Worm (Caenorhabditis elegans): ENCODE data around the gene Y37A1A.3.

Y37A1A.3 gene

ce11 chrIV:13877707-13878106 is 25.0 kb downstream of the Y37A1A.3 start (continued):
- TF ChIP-seq ama-1 (optimal IDR thresholded peaks at IDR 0.05) (no peak), ctbp-1 (GFP tag; IDR thresholded peaks at IDR 0.05) (0 out of 2 replicates have a peak, but pooled peaks have one; percentile 20), mdl-1 (tag; optimal IDR thresholded peaks at IDR 0.05) (peak in 1 of 2 experiments; percentile 72), F10B5.3 (tag; optimal IDR thresholded peaks at IDR 0.05) (no peak), zag-1 (tag; optimal IDR thresholded peaks at IDR 0.05) (no peak), sdz-12 (GFP tag; optimal IDR thresholded peaks at IDR 0.05) (no peak)

- TF ChIP-seq nhr-42 (GFP tag; IDR thresholded peaks at IDR 0.05), result no peak
- no peak for TF ChIP-seq spr-3 (GFP tag; optimal IDR thresholded peaks at IDR 0.05)
- TF ChIP-seq lin-13 (GFP tag; optimal IDR thresholded peaks at IDR 0.05), result no peak
- TF ChIP-seq set-16 (GFP tag; IDR thresholded peaks at IDR 0.05), result no peak
- TF ChIP-seq madf-9 (GFP tag; conservative IDR thresholded peaks at IDR 0.05), result no peak
- TF ChIP-seq zfp-2 (tag; optimal IDR thresholded peaks at IDR 0.05), result no peak
- no peak for TF ChIP-seq daf-19 (GFP tag; conservative IDR thresholded peaks at IDR 0.05)
- no peak for TF ChIP-seq lin-29 (GFP tag; IDR thresholded peaks at IDR 0.05)
- no peak for TF ChIP-seq ZK546.5 (tag; optimal IDR thresholded peaks at IDR 0.05)
- TF ChIP-seq attf-4 (tag; optimal IDR thresholded peaks at IDR 0.05), result no peak
Measured at ce11 chrIV:13876565-13877153, 26.0 kb downstream of the Y37A1A.3 start, which contains the start of gene prdh-1. Gene prdh-1 (minus strand): TSS chrIV:13876615.

- peak; percentile 96 for TF ChIP-seq snpc-1.2 (GFP tag; IDR thresholded peaks at IDR 0.05)
- 0 out of 2 replicates have a peak, but pooled peaks have one; percentile 15 for TF ChIP-seq mdt-29 (GFP tag; IDR thresholded peaks at IDR 0.05)
- TF ChIP-seq skn-1 (tag; optimal IDR thresholded peaks at IDR 0.05), result no peak
Measured at ce11 chrIV:13870085-13870484, 32.6 kb downstream of the Y37A1A.3 start.

- TF ChIP-seq mdt-29 (GFP tag; IDR thresholded peaks at IDR 0.05) (no peak), php-3 (GFP tag; IDR thresholded peaks at IDR 0.05) (no peak), ZK337.2 (GFP tag; IDR thresholded peaks at IDR 0.05) (no peak), mes-2 (tag; optimal IDR thresholded peaks at IDR 0.05; ENCODE audit: poor library complexity, severe bottlenecking) (no peak), set-16 (GFP tag; IDR thresholded peaks at IDR 0.05) (no peak), duxl-1 (tag; optimal IDR thresholded peaks at IDR 0.05; ENCODE audit: poor library complexity) (no peak), F10B5.3 (tag; optimal IDR thresholded peaks at IDR 0.05) (no peak), nhr-41 (GFP tag; IDR thresholded peaks at IDR 0.05) (no peak), Y5F2A.4 (GFP tag; optimal IDR thresholded peaks at IDR 0.05) (no peak), mxl-2 (GFP tag; conservative IDR thresholded peaks at IDR 0.05) (no peak), T20F7.1 (GFP tag; optimal IDR thresholded peaks at IDR 0.05) (no peak), sdz-12 (GFP tag; optimal IDR thresholded peaks at IDR 0.05) (no peak), snpc-4 (tag; optimal IDR thresholded peaks at IDR 0.05) (no peak), ceh-62 (tag; optimal IDR thresholded peaks at IDR 0.05) (no peak), ztf-11 (tag; optimal IDR thresholded peaks at IDR 0.05) (no peak), nhr-11 (tag; optimal IDR thresholded peaks at IDR 0.05) (no peak)
Measured at ce11 chrIV:13866754-13867153, 35.9 kb downstream of the Y37A1A.3 start, which contains the start of gene B0513.90. Gene B0513.90 (plus strand): TSS chrIV:13867054.

- TF ChIP-seq ceh-62 (tag; optimal IDR thresholded peaks at IDR 0.05), result no peak
- no peak for TF ChIP-seq dve-1 (tag; optimal IDR thresholded peaks at IDR 0.05; ENCODE audit: insufficient read depth)
- no peak for TF ChIP-seq fkh-10 (GFP tag; optimal IDR thresholded peaks at IDR 0.05)
- no peak for TF ChIP-seq pha-4 (GFP tag; IDR thresholded peaks at IDR 0.05)
- TF ChIP-seq pha-4 (tag; optimal IDR thresholded peaks at IDR 0.05), result peak; percentile 91
- no peak for TF ChIP-seq nhr-11 (tag; optimal IDR thresholded peaks at IDR 0.05)
- no peak for TF ChIP-seq mxl-2 (GFP tag; conservative IDR thresholded peaks at IDR 0.05)
- TF ChIP-seq nhr-28 (tag; optimal IDR thresholded peaks at IDR 0.05), result peak; percentile 76
Measured at ce11 chrIV:13865172-13865571, 37.5 kb downstream of the Y37A1A.3 start, which contains the start of gene vamp-8. Gene vamp-8 (minus strand): TSS chrIV:13865196.
